Worm (Caenorhabditis elegans) whole organism, L2 larva: ENCODE data around the gene smg-6.

Experiments
- blmp-1 ChIP-seq: sonication (generic microtip); optimal IDR thresholded peaks from 2 replicates; lab custom pipeline; 2017; ENCODE audit warnings: missing genetic modification characterization, mild to moderate bottlenecking, missing compliant biosample characterization, antibody characterized with exemption, moderate library complexity; ENCODE audit not compliant: insufficient read depth
- fos-1 ChIP-seq: fragments of 150-350 bp; optimal IDR thresholded peaks from 2 replicates; lab custom pipeline; 2014; ENCODE audit warnings: missing biosample characterization, missing genetic modification characterization
- lin-11 ChIP-seq: fragments of 150-350 bp; sonication (generic microtip); optimal IDR thresholded peaks from 2 replicates; lab custom pipeline; 2014; ENCODE audit warnings: missing biosample characterization, missing genetic modification characterization, inconsistent platforms, mixed read lengths
- lin-13 ChIP-seq: fragments of 150-350 bp; optimal IDR thresholded peaks from 2 replicates; lab custom pipeline; 2014; ENCODE audit warnings: missing biosample characterization, missing genetic modification reagents, missing genetic modification characterization
- nhr-25 ChIP-seq: fragments of 150-350 bp; sonication (generic microtip); optimal IDR thresholded peaks from 3 replicates; lab custom pipeline; 2014; ENCODE audit warnings: missing biosample characterization, missing genetic modification characterization
- unc-55 ChIP-seq: fragments of 150-350 bp; sonication (generic microtip); optimal IDR thresholded peaks from 3 replicates; lab custom pipeline; 2014; ENCODE audit warnings: missing biosample characterization, missing genetic modification reagents, missing genetic modification characterization
- zag-1 ChIP-seq: fragments of 150-350 bp; optimal IDR thresholded peaks from 2 replicates; lab custom pipeline; 2014; ENCODE audit warnings: missing biosample characterization, missing genetic modification characterization
- ztf-1 ChIP-seq: fragments of 200-800 bp; sonication (Bioruptor generic); conservative IDR thresholded peaks from 2 replicates; pipeline ENCODE4 v1.3.6; 2022; ENCODE audit warnings: missing genetic modification characterization, missing compliant biosample characterization
- ztf-11 ChIP-seq: sonication (generic microtip); optimal IDR thresholded peaks from 2 replicates; lab custom pipeline; 2017; ENCODE audit warnings: missing biosample characterization, missing genetic modification characterization

ce11 chrIII:2515461-2515860 is 41.8 kb downstream of the smg-6 start:
- TF ChIP-seq blmp-1 (tag; lab: Kevin White, UChicago) (no peak), ztf-11 (no peak), fos-1 (tag; lab: Kevin White, UChicago) (no peak), zag-1 (no peak), ztf-1 (GFP tag; lab: Robert Waterston, UW) (no peak), nhr-25 (no peak), lin-11 (tag; lab: Kevin White, UChicago) (no peak), lin-13 (no peak), unc-55 (GFP tag; lab: Kevin White, UChicago) (no peak)
